Worm (Caenorhabditis elegans): ENCODE results near the gene T05C3.6.

T05C3.6 gene

ce11 chrV:5509966-5510365 lies 19.7 kb downstream of the T05C3.6 start:
- TF ChIP-seq ets-7 (tag; optimal IDR thresholded peaks at IDR 0.05): no peak
- TF ChIP-seq flt-1 (GFP tag; IDR thresholded peaks at IDR 0.05): no peak

ce11 chrV:5511720-5512119 lies 21.5 kb downstream of the T05C3.6 start:
- TF ChIP-seq hmbx-1 (tag; optimal IDR thresholded peaks at IDR 0.05) (no peak), tra-4 (tag; optimal IDR thresholded peaks at IDR 0.05) (no peak), tbx-11 (GFP tag; IDR thresholded peaks at IDR 0.05) (no peak), ceh-13 (GFP tag; optimal IDR thresholded peaks at IDR 0.05) (no peak), ets-7 (tag; optimal IDR thresholded peaks at IDR 0.05) (no peak)

ce11 chrV:5512559-5512958 lies 22.3 kb downstream of the T05C3.6 start:
- TF ChIP-seq scrt-1 (GFP tag; IDR thresholded peaks at IDR 0.05) (no peak), tbx-11 (GFP tag; IDR thresholded peaks at IDR 0.05) (no peak)

ce11 chrV:5513630-5514378 lies 23.6 kb downstream of the T05C3.6 start, which contains the start of the genes hpo-15 and mms-19:
hpo-15 (minus strand) TSS chrV:5513830.
mms-19 (plus strand) TSS chrV:5514348.
- TF ChIP-seq tra-4 (tag; optimal IDR thresholded peaks at IDR 0.05): no peak
- no peak for TF ChIP-seq pes-1 (GFP tag; IDR thresholded peaks at IDR 0.05)
- no peak for TF ChIP-seq tbx-37 (GFP tag; conservative IDR thresholded peaks at IDR 0.05)
- TF ChIP-seq hmg-4 (GFP tag; optimal IDR thresholded peaks at IDR 0.05): no peak
- no peak for TF ChIP-seq scrt-1 (GFP tag; IDR thresholded peaks at IDR 0.05)
- TF ChIP-seq aly-1 (tag; optimal IDR thresholded peaks at IDR 0.05): no peak
- TF ChIP-seq hmbx-1 (tag; optimal IDR thresholded peaks at IDR 0.05): no peak
- no peak for TF ChIP-seq flt-1 (GFP tag; IDR thresholded peaks at IDR 0.05)
- no peak for TF ChIP-seq ceh-13 (GFP tag; optimal IDR thresholded peaks at IDR 0.05)
- TF ChIP-seq F13C5.2 (tag; optimal IDR thresholded peaks at IDR 0.05): no peak
- TF ChIP-seq ama-1 (optimal IDR thresholded peaks at IDR 0.05): no peak
- TF ChIP-seq ets-7 (tag; optimal IDR thresholded peaks at IDR 0.05): no peak
- no peak for TF ChIP-seq sea-1 (GFP tag; conservative IDR thresholded peaks at IDR 0.05)
- no peak for TF ChIP-seq ceh-36 (tag; optimal IDR thresholded peaks at IDR 0.05)
- TF ChIP-seq hnd-1 (tag; optimal IDR thresholded peaks at IDR 0.05): no peak
- no peak for TF ChIP-seq B0310.2 (tag; optimal IDR thresholded peaks at IDR 0.05)

- TF ChIP-seq hmg-4 (GFP tag; optimal IDR thresholded peaks at IDR 0.05) (no peak), scrt-1 (GFP tag; IDR thresholded peaks at IDR 0.05) (no peak), flt-1 (GFP tag; IDR thresholded peaks at IDR 0.05) (no peak), tbx-37 (GFP tag; conservative IDR thresholded peaks at IDR 0.05) (no peak), hmbx-1 (tag; optimal IDR thresholded peaks at IDR 0.05) (no peak), pes-1 (GFP tag; IDR thresholded peaks at IDR 0.05) (no peak), tra-4 (tag; optimal IDR thresholded peaks at IDR 0.05) (no peak), aly-1 (tag; optimal IDR thresholded peaks at IDR 0.05) (no peak), B0310.2 (tag; optimal IDR thresholded peaks at IDR 0.05) (no peak), ama-1 (optimal IDR thresholded peaks at IDR 0.05) (no peak), hnd-1 (tag; optimal IDR thresholded peaks at IDR 0.05) (no peak), sea-1 (GFP tag; conservative IDR thresholded peaks at IDR 0.05) (no peak), ceh-13 (GFP tag; optimal IDR thresholded peaks at IDR 0.05) (no peak), ceh-36 (tag; optimal IDR thresholded peaks at IDR 0.05) (no peak), F13C5.2 (tag; optimal IDR thresholded peaks at IDR 0.05) (no peak), tbx-11 (GFP tag; IDR thresholded peaks at IDR 0.05) (no peak), ets-7 (tag; optimal IDR thresholded peaks at IDR 0.05) (no peak)
Observed at ce11 chrV:5521735-5522241, 31.5 kb downstream of the T05C3.6 start, which contains the start of gene hir-1. hir-1 (plus strand) TSS chrV:5522139.

- TF ChIP-seq tbx-37 (GFP tag; conservative IDR thresholded peaks at IDR 0.05) (no peak), pes-1 (GFP tag; IDR thresholded peaks at IDR 0.05) (no peak), ceh-36 (tag; optimal IDR thresholded peaks at IDR 0.05) (no peak), flt-1 (GFP tag; IDR thresholded peaks at IDR 0.05) (no peak), sea-1 (GFP tag; conservative IDR thresholded peaks at IDR 0.05) (no peak), aly-1 (tag; optimal IDR thresholded peaks at IDR 0.05) (no peak), ama-1 (optimal IDR thresholded peaks at IDR 0.05) (no peak), ceh-13 (GFP tag; optimal IDR thresholded peaks at IDR 0.05) (no peak), B0310.2 (tag; optimal IDR thresholded peaks at IDR 0.05) (no peak), tbx-11 (GFP tag; IDR thresholded peaks at IDR 0.05) (no peak), hnd-1 (tag; optimal IDR thresholded peaks at IDR 0.05) (no peak), ets-7 (tag; optimal IDR thresholded peaks at IDR 0.05) (no peak)
Observed at ce11 chrV:5523260-5523659, 33.0 kb downstream of the T05C3.6 start.

ce11 chrV:5525208-5525607 lies 35.0 kb downstream of the T05C3.6 start:
- TF ChIP-seq B0310.2 (tag; optimal IDR thresholded peaks at IDR 0.05): no peak
- no peak for TF ChIP-seq ama-1 (optimal IDR thresholded peaks at IDR 0.05)
- no peak for TF ChIP-seq tbx-11 (GFP tag; IDR thresholded peaks at IDR 0.05)
- TF ChIP-seq sea-1 (GFP tag; conservative IDR thresholded peaks at IDR 0.05): no peak
- no peak for TF ChIP-seq F13C5.2 (tag; optimal IDR thresholded peaks at IDR 0.05)
- TF ChIP-seq hnd-1 (tag; optimal IDR thresholded peaks at IDR 0.05): no peak
- TF ChIP-seq ceh-36 (tag; optimal IDR thresholded peaks at IDR 0.05): no peak
- no peak for TF ChIP-seq hmg-4 (GFP tag; optimal IDR thresholded peaks at IDR 0.05)
- TF ChIP-seq pes-1 (GFP tag; IDR thresholded peaks at IDR 0.05): no peak
- TF ChIP-seq flt-1 (GFP tag; IDR thresholded peaks at IDR 0.05): no peak
- no peak for TF ChIP-seq tbx-37 (GFP tag; conservative IDR thresholded peaks at IDR 0.05)
- no peak for TF ChIP-seq hmbx-1 (tag; optimal IDR thresholded peaks at IDR 0.05)
- TF ChIP-seq tra-4 (tag; optimal IDR thresholded peaks at IDR 0.05): no peak
- no peak for TF ChIP-seq aly-1 (tag; optimal IDR thresholded peaks at IDR 0.05)
- no peak for TF ChIP-seq ceh-13 (GFP tag; optimal IDR thresholded peaks at IDR 0.05)
- TF ChIP-seq ets-7 (tag; optimal IDR thresholded peaks at IDR 0.05): no peak
- no peak for TF ChIP-seq scrt-1 (GFP tag; IDR thresholded peaks at IDR 0.05)
